Worm (Caenorhabditis elegans) whole organism, young adult: ENCODE data around the gene col-120.

Source experiments
- F57A8.1 ChIP-seq: fragments of 200-800 bp; sonication (Bioruptor generic); optimal IDR thresholded peaks from 2 replicates; lab custom pipeline; 2018; ENCODE audit warnings: mild to moderate bottlenecking, missing genetic modification characterization, moderate library complexity, missing compliant biosample characterization
- F57C9.4 ChIP-seq: sonication (generic microtip); optimal IDR thresholded peaks from 2 replicates; lab custom pipeline; 2017; ENCODE audit warnings: mild to moderate bottlenecking, missing genetic modification characterization, missing compliant biosample characterization
- Y56A3A.18 ChIP-seq: fragments of 200-800 bp; sonication (Bioruptor generic); IDR thresholded peaks from 2 replicates; pipeline ENCODE4 v1.3.6; 2022; ENCODE audit warnings: missing genetic modification reagents, missing genetic modification characterization, missing compliant biosample characterization
- ama-1 ChIP-seq, 3 experiments: fragments of 150-350 bp in 1 of 3; sonication (generic microtip) in 2 of 3; optimal IDR thresholded peaks; 2 replicates each; lab custom pipeline; 2014 to 2018; ENCODE audit warnings: missing biosample characterization in 2 of 3, missing genetic modification characterization in 2 of 3, missing genetic modification reagents in 2 of 3
- attf-6 ChIP-seq: fragments of 200-800 bp; sonication (Bioruptor generic); IDR thresholded peaks from 2 replicates; pipeline ENCODE4 v1.3.6; 2022; ENCODE audit warnings: missing genetic modification reagents, missing genetic modification characterization, missing compliant biosample characterization
- ceh-27 ChIP-seq: fragments of 200-800 bp; sonication (Bioruptor generic); optimal IDR thresholded peaks from 2 replicates; lab custom pipeline; 2018; ENCODE audit warnings: mild to moderate bottlenecking, missing genetic modification characterization, moderate library complexity, missing compliant biosample characterization
- dpl-1 ChIP-seq: fragments of 150-350 bp; optimal IDR thresholded peaks from 2 replicates; lab custom pipeline; 2014; ENCODE audit warnings: missing biosample characterization, missing genetic modification reagents, missing genetic modification characterization
- hsf-1 ChIP-seq: fragments of 200-800 bp; sonication (Bioruptor generic); IDR thresholded peaks from 2 replicates; pipeline ENCODE4 v1.3.6; 2022; ENCODE audit warnings: missing genetic modification reagents, missing genetic modification characterization, missing compliant biosample characterization
- pha-4 ChIP-seq: fragments of 150-350 bp; sonication (generic microtip); optimal IDR thresholded peaks from 2 replicates; lab custom pipeline; 2014; ENCODE audit warnings: missing biosample characterization, missing genetic modification reagents, missing genetic modification characterization
- rec-8 ChIP-seq, 2 experiments: sonication (generic microtip); optimal IDR thresholded peaks; 2 replicates each; lab custom pipeline; 2016; ENCODE audit warnings: mild to moderate bottlenecking in 2 of 2, missing genetic modification characterization in 2 of 2, missing genetic modification reagents in 2 of 2, missing genotype in 2 of 2, missing biosample characterization in 1 of 2, missing compliant biosample characterization in 1 of 2, moderate library complexity in 1 of 2
- ztf-25 ChIP-seq: fragments of 200-800 bp; sonication (Bioruptor generic); IDR thresholded peaks from 2 replicates; pipeline ENCODE4 v1.3.6; 2022; ENCODE audit warnings: missing genetic modification reagents, missing genetic modification characterization, missing compliant biosample characterization

ce11 chrIV:9256017-9256416 lies 5.6 kb downstream of the col-120 start, which contains the start of gene Y11D7A.9:
- TF ChIP-seq ama-1 (optimal IDR thresholded peaks at IDR 0.05; lab: Kevin White, UChicago), result no peak
- no peak for TF ChIP-seq ama-1 (GFP tag; optimal IDR thresholded peaks at IDR 0.05; lab: Kevin White, UChicago)
- TF ChIP-seq dpl-1 (GFP tag; lab: Kevin White, UChicago), result no peak
- no peak for TF ChIP-seq pha-4 (tag; lab: Kevin White, UChicago)
- TF ChIP-seq rec-8 (tag; optimal IDR thresholded peaks at IDR 0.05; lab: Kevin White, UChicago), result no peak
- no peak for TF ChIP-seq Y56A3A.18
- TF ChIP-seq F57C9.4 (tag; lab: Kevin White, UChicago), result no peak
- TF ChIP-seq hsf-1, result no peak
- no peak for TF ChIP-seq ceh-27 (GFP tag; lab: Kevin White, UChicago)
- no peak for TF ChIP-seq attf-6 (GFP tag; lab: Robert Waterston, UW)
- no peak for TF ChIP-seq ztf-25 (GFP tag; lab: Robert Waterston, UW)
- no peak for TF ChIP-seq F57A8.1 (GFP tag; lab: Kevin White, UChicago)
